Fruit fly (Drosophila melanogaster): ENCODE results near the gene CG10621.

CG10621 gene

DNA sequence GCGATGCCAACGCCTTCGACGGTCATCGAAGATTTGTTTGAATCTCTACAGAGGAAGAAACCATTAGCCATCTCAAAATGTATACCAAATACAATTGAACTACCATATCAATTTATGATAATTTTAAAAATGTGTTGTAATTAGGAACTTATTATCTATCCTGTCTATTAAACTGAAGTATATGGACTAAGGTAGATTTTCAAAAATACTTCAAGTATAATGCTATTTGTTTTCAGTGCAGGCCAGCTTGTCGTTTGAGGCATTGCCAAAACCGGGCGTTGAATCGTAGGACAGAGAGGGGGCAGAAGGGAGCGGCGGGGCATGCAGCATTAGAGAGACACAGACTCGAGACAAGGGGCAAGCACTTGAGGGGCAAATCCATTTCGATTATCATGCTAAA lies 46.7 kb downstream of the CG10621 start:
- TF ChIP-seq Crg-1 (GFP tag; optimal IDR thresholded peaks at IDR 0.05) (no peak), kay (GFP tag; ENCODE audit: borderline replicate concordance) (no peak), ovo (GFP tag; optimal IDR thresholded peaks at IDR 0.05) (no peak), CG5204 (GFP tag; optimal IDR thresholded peaks at IDR 0.05) (no peak), Hr96 (GFP tag; optimal IDR thresholded peaks at IDR 0.05) (no peak), tj (GFP tag; optimal IDR thresholded peaks at IDR 0.05) (no peak), Mnt (GFP tag; optimal IDR thresholded peaks at IDR 0.05) (no peak), cic (GFP tag; optimal IDR thresholded peaks at IDR 0.05) (no peak), cnc (optimal IDR thresholded peaks at IDR 0.05) (no peak), bab1 (GFP tag; optimal IDR thresholded peaks at IDR 0.05) (no peak), CG11617 (GFP tag; optimal IDR thresholded peaks at IDR 0.05) (no peak), CG7045 (GFP tag; optimal IDR thresholded peaks at IDR 0.05) (no peak), CG14711 (tag; optimal IDR thresholded peaks at IDR 0.05) (no peak), Clk (GFP tag; optimal IDR thresholded peaks at IDR 0.05) (no peak)

- TF ChIP-seq CG12768 (GFP tag; optimal IDR thresholded peaks at IDR 0.05) = no peak
- no peak for TF ChIP-seq Clk (GFP tag; optimal IDR thresholded peaks at IDR 0.05)
Observed at dm6 chr2L:18906615-18907014, 47.6 kb downstream of the CG10621 start.
